Fruit fly (Drosophila melanogaster): ENCODE results near the gene CG4928.

dm6 chrX:16897087-16897486 is 15.9 kb upstream of the CG4928 start, which contains the start of gene CG33252:
- TF ChIP-seq Snoo (tag; optimal IDR thresholded peaks at IDR 0.05) = no peak
- TF ChIP-seq CG8301 (tag; optimal IDR thresholded peaks at IDR 0.05) = no peak
- no peak for TF ChIP-seq CG15710 (tag; optimal IDR thresholded peaks at IDR 0.05)
- TF ChIP-seq rn (GFP tag; IDR thresholded peaks at IDR 0.05) = no peak
- no peak for TF ChIP-seq D1 (tag; optimal IDR thresholded peaks at IDR 0.05)
- TF ChIP-seq Pif1A (GFP tag; optimal IDR thresholded peaks at IDR 0.05) = no peak
- TF ChIP-seq gl (tag; optimal IDR thresholded peaks at IDR 0.05) = no peak
